Worm (Caenorhabditis elegans) whole organism, late embryonic: ENCODE measurements around the gene T13F2.6.

Experiments used
- C08G9.2 ChIP-seq: sonication (generic microtip); optimal IDR thresholded peaks from 2 replicates; lab custom pipeline; 2016; ENCODE audit warnings: mild to moderate bottlenecking, missing genetic modification characterization, moderate library complexity, missing compliant biosample characterization
- C38D4.7 ChIP-seq: fragments of 200-800 bp; sonication (Bioruptor generic); optimal IDR thresholded peaks from 2 replicates; lab custom pipeline; 2018; ENCODE audit warnings: mild to moderate bottlenecking, missing genetic modification characterization, moderate library complexity, missing compliant biosample characterization
- F13H6.1 ChIP-seq: sonication (generic microtip); optimal IDR thresholded peaks from 2 replicates; lab custom pipeline; 2016; ENCODE audit warnings: missing genetic modification characterization, missing compliant biosample characterization
- T23F11.4 ChIP-seq: fragments of 200-800 bp; sonication (Bioruptor generic); optimal IDR thresholded peaks from 2 replicates; lab custom pipeline; 2018; ENCODE audit warnings: mild to moderate bottlenecking, missing genetic modification characterization, missing compliant biosample characterization
- Y22D7AL.16 ChIP-seq: sonication (generic microtip); optimal IDR thresholded peaks from 2 replicates; lab custom pipeline; 2016; ENCODE audit warnings: missing genetic modification characterization, missing compliant biosample characterization
- ama-1 ChIP-seq: fragments of 150-350 bp; optimal IDR thresholded peaks from 2 replicates; lab custom pipeline; 2014
- ceh-14 ChIP-seq: sonication (generic microtip); optimal IDR thresholded peaks from 2 replicates; lab custom pipeline; 2016; ENCODE audit warnings: missing genotype, missing genetic modification characterization, missing compliant biosample characterization
- ceh-2 ChIP-seq: sonication (generic microtip); optimal IDR thresholded peaks from 2 replicates; lab custom pipeline; 2016; ENCODE audit warnings: missing genotype, missing genetic modification characterization, missing compliant biosample characterization
- ceh-31 ChIP-seq: sonication (generic microtip); optimal IDR thresholded peaks from 2 replicates; lab custom pipeline; 2016; ENCODE audit warnings: missing genetic modification characterization, missing compliant biosample characterization
- ceh-34 ChIP-seq: sonication (generic microtip); optimal IDR thresholded peaks from 2 replicates; lab custom pipeline; 2016; ENCODE audit warnings: mild to moderate bottlenecking, missing genetic modification characterization, missing compliant biosample characterization
- ceh-45 ChIP-seq: fragments of 200-800 bp; sonication (Bioruptor generic); IDR thresholded peaks from 2 replicates; pipeline ENCODE4 v1.3.6; 2022; ENCODE audit warnings: missing genetic modification reagents, missing genetic modification characterization, missing compliant biosample characterization
- ceh-48 ChIP-seq: sonication (generic microtip); optimal IDR thresholded peaks from 2 replicates; lab custom pipeline; 2016; ENCODE audit warnings: missing genetic modification characterization, inconsistent platforms, missing compliant biosample characterization
- ceh-9 ChIP-seq: sonication (generic microtip); optimal IDR thresholded peaks from 2 replicates; lab custom pipeline; 2016; ENCODE audit warnings: mild to moderate bottlenecking, missing genetic modification characterization, inconsistent platforms, missing compliant biosample characterization
- ets-4 ChIP-seq: sonication (generic microtip); optimal IDR thresholded peaks from 2 replicates; lab custom pipeline; 2016; ENCODE audit warnings: missing genetic modification characterization, missing compliant biosample characterization
- eyg-1 ChIP-seq: sonication (generic microtip); optimal IDR thresholded peaks from 2 replicates; lab custom pipeline; 2016; ENCODE audit warnings: missing genotype, missing genetic modification characterization, missing compliant biosample characterization
- fax-1 ChIP-seq: sonication (generic microtip); optimal IDR thresholded peaks from 2 replicates; lab custom pipeline; 2016; ENCODE audit warnings: missing genotype, missing genetic modification characterization, missing compliant biosample characterization
- fkh-6 ChIP-seq: sonication (generic microtip); optimal IDR thresholded peaks from 2 replicates; lab custom pipeline; 2016; ENCODE audit warnings: missing genetic modification characterization, missing compliant biosample characterization
- hlh-30 ChIP-seq: sonication (generic microtip); optimal IDR thresholded peaks from 2 replicates; lab custom pipeline; 2017; ENCODE audit warnings: antibody characterized with exemption, missing genetic modification characterization, missing compliant biosample characterization; ENCODE audit not compliant: insufficient read depth
- lin-11 ChIP-seq: fragments of 200-800 bp; sonication (Bioruptor generic); optimal IDR thresholded peaks from 2 replicates; lab custom pipeline; 2018; ENCODE audit warnings: mild to moderate bottlenecking, missing genetic modification characterization, missing compliant biosample characterization
- nfya-1 ChIP-seq: sonication (generic microtip); optimal IDR thresholded peaks from 2 replicates; lab custom pipeline; 2017; ENCODE audit warnings: missing genetic modification characterization, mild to moderate bottlenecking, missing compliant biosample characterization, antibody characterized with exemption, moderate library complexity
- pag-3 ChIP-seq: sonication (generic microtip); optimal IDR thresholded peaks from 2 replicates; lab custom pipeline; 2016; ENCODE audit warnings: missing compliant biosample characterization, missing genetic modification characterization, borderline replicate concordance
- pat-9 ChIP-seq: fragments of 200-800 bp; sonication (Bioruptor generic); optimal IDR thresholded peaks from 2 replicates; lab custom pipeline; 2018; ENCODE audit warnings: mild to moderate bottlenecking, missing genetic modification characterization, moderate library complexity, missing compliant biosample characterization
- pha-2 ChIP-seq: sonication (generic microtip); optimal IDR thresholded peaks from 2 replicates; lab custom pipeline; 2017; ENCODE audit warnings: mild to moderate bottlenecking, missing genetic modification characterization, missing compliant biosample characterization
- pha-4 ChIP-seq: fragments of 150-350 bp; optimal IDR thresholded peaks from 2 replicates; lab custom pipeline; 2018; ENCODE audit warnings: missing biosample characterization, missing genetic modification reagents, missing genetic modification characterization
- pqm-1 ChIP-seq: sonication (generic microtip); optimal IDR thresholded peaks from 2 replicates; lab custom pipeline; 2016; ENCODE audit warnings: missing genetic modification characterization, missing compliant biosample characterization
- pros-1 ChIP-seq: fragments of 150-350 bp; optimal IDR thresholded peaks from 2 replicates; lab custom pipeline; 2014; ENCODE audit warnings: missing biosample characterization, missing genetic modification reagents, missing genetic modification characterization
- ref-2 ChIP-seq: sonication (generic microtip); optimal IDR thresholded peaks from 2 replicates; lab custom pipeline; 2016; ENCODE audit warnings: missing genetic modification characterization, missing compliant biosample characterization
- rnt-1 ChIP-seq: sonication (generic microtip); optimal IDR thresholded peaks from 2 replicates; lab custom pipeline; 2016; ENCODE audit warnings: missing genetic modification characterization, missing compliant biosample characterization
- sox-2 ChIP-seq: fragments of 200-800 bp; sonication (Bioruptor generic); IDR thresholded peaks from 2 replicates; pipeline ENCODE4 v1.3.6; 2022; ENCODE audit warnings: missing genetic modification reagents, missing genetic modification characterization, missing compliant biosample characterization
- tbx-2 ChIP-seq: sonication (generic microtip); optimal IDR thresholded peaks from 2 replicates; lab custom pipeline; 2016; ENCODE audit warnings: missing genetic modification characterization, missing compliant biosample characterization
- tbx-7 ChIP-seq: sonication (generic microtip); optimal IDR thresholded peaks from 2 replicates; lab custom pipeline; 2016; ENCODE audit warnings: missing genotype, missing genetic modification characterization, missing compliant biosample characterization
- unc-3 ChIP-seq, 2 experiments: fragments of 200-800 bp in 1 of 2; sonication (Bioruptor generic) in 1 of 2; sonication (generic microtip) in 1 of 2; conservative IDR thresholded peaks in 1 of 2; optimal IDR thresholded peaks in 1 of 2; 2 replicates each; pipeline versions ENCODE4 v1.3.6 to Lab custom; 2016 to 2022; ENCODE audit warnings: missing compliant biosample characterization in 2 of 2, missing genetic modification characterization in 2 of 2, missing genetic modification reagents in 1 of 2
- unc-42 ChIP-seq: sonication (generic microtip); optimal IDR thresholded peaks from 2 replicates; lab custom pipeline; 2016; ENCODE audit warnings: missing genotype, missing genetic modification characterization, missing compliant biosample characterization
- unc-55 ChIP-seq: sonication (generic microtip); optimal IDR thresholded peaks from 2 replicates; lab custom pipeline; 2017; ENCODE audit warnings: missing biosample characterization, missing genetic modification reagents, missing genetic modification characterization
- unc-86 ChIP-seq: sonication (generic microtip); optimal IDR thresholded peaks from 2 replicates; lab custom pipeline; 2016; ENCODE audit warnings: missing genetic modification characterization, missing compliant biosample characterization

T13F2.6 gene

DNA sequence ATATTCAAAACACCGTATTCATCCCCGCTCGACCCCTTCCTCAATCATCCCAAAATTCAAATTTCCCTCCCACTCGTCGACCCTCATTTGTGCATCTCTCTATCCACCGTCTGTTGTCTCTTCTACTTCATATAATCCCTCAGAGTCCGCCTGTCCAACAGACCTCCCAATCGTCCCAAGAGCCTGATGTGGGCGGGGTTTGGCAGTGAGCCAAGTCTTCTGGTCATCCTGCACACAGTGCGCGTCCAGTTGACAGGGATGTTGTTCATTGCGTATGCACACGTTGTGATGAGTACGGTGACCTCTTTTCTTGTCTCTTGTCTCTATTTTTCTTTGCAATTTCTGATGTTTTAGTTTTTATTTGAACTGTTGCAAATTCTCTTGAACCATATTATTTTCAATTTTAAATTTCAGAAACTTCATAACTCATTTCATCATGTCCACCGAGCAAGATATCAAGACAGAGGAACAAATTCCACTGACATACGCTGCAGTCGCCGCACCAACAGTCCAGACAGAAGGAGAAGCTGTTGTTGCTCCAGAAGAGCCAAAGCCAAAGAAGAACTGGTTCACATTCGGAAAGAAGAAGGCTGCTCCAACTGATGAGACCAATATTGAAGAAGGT lies 5.9 kb upstream of the T13F2.6 start, which contains the start of gene cav-1 (continued):
- TF ChIP-seq hlh-30 (tag; lab: Kevin White, UChicago) (no peak), eyg-1 (no peak), tbx-2 (peak; percentile 31), T23F11.4 (GFP tag; lab: Kevin White, UChicago) (no peak)

DNA sequence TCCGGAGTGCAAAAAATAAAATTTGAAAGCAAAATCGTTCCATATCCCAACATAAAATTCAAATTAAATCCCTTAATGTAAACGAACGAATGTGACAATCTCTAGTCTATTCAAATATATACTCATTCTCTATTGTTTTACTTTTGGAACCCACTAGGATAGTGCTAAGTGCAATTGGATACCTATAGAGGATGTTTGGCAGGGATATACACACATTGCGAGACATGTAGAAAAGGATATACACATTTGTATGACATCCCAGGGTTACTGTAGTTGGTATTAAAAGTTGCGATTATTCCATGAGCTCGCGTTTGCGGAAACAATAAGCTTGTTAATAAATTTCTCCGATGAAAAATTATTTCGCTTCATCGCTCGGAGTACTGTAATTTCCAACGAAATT lies 4.7 kb upstream of the T13F2.6 start:
- TF ChIP-seq pag-3 (tag; lab: Kevin White, UChicago) (no peak), pros-1 (tag; lab: Kevin White, UChicago) (no peak), ceh-9 (tag; lab: Kevin White, UChicago) (no peak), Y22D7AL.16 (tag; lab: Kevin White, UChicago) (no peak), pqm-1 (tag; lab: Kevin White, UChicago) (no peak), rnt-1 (tag; lab: Kevin White, UChicago) (no peak), ref-2 (no peak), F13H6.1 (tag; lab: Kevin White, UChicago) (no peak), fkh-6 (tag; lab: Kevin White, UChicago) (no peak), T23F11.4 (GFP tag; lab: Kevin White, UChicago) (no peak), unc-86 (tag; lab: Kevin White, UChicago) (no peak), ceh-48 (no peak), pat-9 (tag; lab: Kevin White, UChicago) (no peak), ceh-34 (tag; lab: Kevin White, UChicago) (peak; percentile 35), hlh-30 (tag; lab: Kevin White, UChicago) (no peak), pha-4 (tag; lab: Kevin White, UChicago) (no peak), lin-11 (no peak), fax-1 (tag; lab: Kevin White, UChicago) (no peak), ceh-45 (no peak), sox-2 (GFP tag; lab: Robert Waterston, UW) (peak; percentile 15; the same call in 1 of the 2 replicates), C38D4.7 (GFP tag; lab: Kevin White, UChicago) (no peak), unc-3 (GFP tag; conservative IDR thresholded peaks at IDR 0.05; lab: Robert Waterston, UW) (no peak), unc-3 (tag; optimal IDR thresholded peaks at IDR 0.05; lab: Kevin White, UChicago) (no peak), ama-1 (lab: Kevin White, UChicago) (peak; percentile 88), pha-2 (tag; lab: Kevin White, UChicago) (peak; percentile 3), C08G9.2 (no peak), ceh-14 (no peak)

DNA sequence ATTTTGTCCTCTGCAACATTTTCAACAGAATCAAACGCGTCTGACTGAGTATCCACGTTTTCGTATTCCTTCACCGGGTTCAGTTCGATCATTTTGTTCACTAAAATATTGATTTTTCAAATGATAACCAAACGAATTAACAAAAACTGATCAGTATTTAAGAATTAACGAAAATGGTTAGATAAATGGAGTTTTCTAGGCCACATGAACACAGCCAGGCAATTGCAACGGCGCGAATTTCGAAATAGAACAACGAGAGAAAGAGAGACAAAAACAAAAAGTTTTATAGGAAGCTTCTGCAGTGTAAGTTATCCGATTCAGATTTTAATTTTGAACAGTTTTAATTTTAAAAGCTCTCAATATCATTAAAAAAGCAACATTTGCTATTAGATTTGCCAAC lies 586 bp upstream of the T13F2.6 start, which contains the start of gene sna-2:
Gene sna-2, minus strand, starts transcription at position 100 of the 400 bp plus-strand sequence.
- peak; percentile 66 for TF ChIP-seq ets-4 (tag; lab: Kevin White, UChicago)
- peak; percentile 92 for TF ChIP-seq ceh-31 (tag; lab: Kevin White, UChicago)
- TF ChIP-seq ama-1 (lab: Kevin White, UChicago), result no peak
- TF ChIP-seq C08G9.2, result peak; percentile 83
- TF ChIP-seq unc-55 (GFP tag; lab: Kevin White, UChicago), result no peak
- peak; percentile 69 for TF ChIP-seq ceh-2 (tag; lab: Kevin White, UChicago)
- peak; percentile 54 for TF ChIP-seq unc-42 (tag; lab: Kevin White, UChicago)
- peak; percentile 37 for TF ChIP-seq tbx-7 (tag; lab: Kevin White, UChicago)
- peak; percentile 50 for TF ChIP-seq rnt-1 (tag; lab: Kevin White, UChicago)
- peak; percentile 45 for TF ChIP-seq tbx-2
- TF ChIP-seq pat-9 (tag; lab: Kevin White, UChicago), result no peak
- no peak for TF ChIP-seq Y22D7AL.16 (tag; lab: Kevin White, UChicago)
- no peak for TF ChIP-seq pha-4 (tag; lab: Kevin White, UChicago)
- TF ChIP-seq nfya-1 (tag; lab: Kevin White, UChicago), result peak; percentile 20
- TF ChIP-seq, all 69 proteins: peak for 9
